Worm (Caenorhabditis elegans) whole organism, dauer: ENCODE data around the gene ZK1320.11.

Experiments
- unc-62 ChIP-seq: sonication (generic microtip); optimal IDR thresholded peaks from 2 replicates; lab custom pipeline; 2017; ENCODE audit warnings: missing biosample characterization, missing genetic modification reagents, missing genetic modification characterization

Gene ZK1320.11

DNA sequence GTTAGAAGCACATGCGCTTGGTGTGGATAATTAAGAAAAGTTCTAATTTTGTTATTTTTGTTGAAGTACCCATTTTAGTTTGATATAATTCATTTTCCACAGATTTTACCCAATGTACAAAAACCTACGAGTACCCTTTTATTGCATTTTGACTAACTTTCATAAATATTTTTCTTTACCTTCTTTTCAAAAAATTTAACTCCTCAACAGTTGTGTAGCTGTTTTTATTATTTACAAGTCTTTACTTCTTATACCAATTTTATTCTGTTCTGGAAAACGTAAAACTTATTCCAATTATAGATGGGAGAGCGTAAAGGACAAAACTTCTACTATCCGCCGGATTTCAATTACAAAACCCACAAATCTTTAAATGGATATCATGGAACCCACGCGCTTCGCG, 18.2 kb upstream of the ZK1320.11 start, which contains the start of gene ZK1307.9:
Gene ZK1307.9, plus strand, starts transcription at position 301 of the 400 bp plus-strand sequence.
- no peak for TF ChIP-seq unc-62

DNA sequence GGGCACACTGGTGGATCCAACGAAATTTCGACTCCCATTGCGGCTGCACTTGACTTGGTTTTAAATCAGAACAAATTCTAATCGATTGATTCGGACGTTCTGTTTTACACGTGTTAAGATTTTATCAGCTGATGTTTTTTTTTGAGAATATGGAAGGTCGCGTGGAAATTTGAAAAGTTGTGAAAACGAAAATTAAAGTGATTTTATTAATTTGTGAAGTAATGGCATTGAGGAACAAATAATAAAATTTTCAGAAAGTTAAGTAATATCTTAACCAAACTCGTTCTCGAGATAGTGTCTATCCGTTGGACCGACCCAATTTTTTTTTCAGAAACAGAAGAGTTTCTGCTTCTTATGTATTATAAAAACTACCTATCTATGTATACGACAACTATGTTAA, 15.7 kb upstream of the ZK1320.11 start, which contains the start of gene ZK1307.4:
Gene ZK1307.4, minus strand, starts transcription at position 101 of the 400 bp plus-strand sequence.
- no peak for TF ChIP-seq unc-62

DNA sequence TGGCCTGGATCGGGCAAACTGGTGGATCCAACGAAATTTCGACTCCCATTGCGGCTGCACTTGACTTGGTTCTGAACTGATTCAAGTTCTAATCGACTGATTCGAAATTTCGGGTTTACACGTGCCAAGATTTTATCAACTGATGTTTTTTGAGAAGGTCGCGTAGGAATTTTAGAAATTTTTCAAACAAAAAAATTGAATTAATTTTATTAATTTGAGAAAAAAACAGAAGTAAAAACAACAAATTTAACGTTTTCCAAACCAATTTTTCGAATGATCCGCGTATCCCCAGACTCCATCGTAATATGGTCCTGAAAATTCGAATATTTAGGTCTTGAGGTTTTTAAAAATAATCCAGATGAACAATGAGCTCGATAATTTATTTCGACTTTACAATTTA, 14.5 kb upstream of the ZK1320.11 start, which contains the start of gene ZK1307.3:
Gene ZK1307.3, minus strand, starts transcription at position 101 of the 400 bp plus-strand sequence.
- no peak for TF ChIP-seq unc-62

DNA sequence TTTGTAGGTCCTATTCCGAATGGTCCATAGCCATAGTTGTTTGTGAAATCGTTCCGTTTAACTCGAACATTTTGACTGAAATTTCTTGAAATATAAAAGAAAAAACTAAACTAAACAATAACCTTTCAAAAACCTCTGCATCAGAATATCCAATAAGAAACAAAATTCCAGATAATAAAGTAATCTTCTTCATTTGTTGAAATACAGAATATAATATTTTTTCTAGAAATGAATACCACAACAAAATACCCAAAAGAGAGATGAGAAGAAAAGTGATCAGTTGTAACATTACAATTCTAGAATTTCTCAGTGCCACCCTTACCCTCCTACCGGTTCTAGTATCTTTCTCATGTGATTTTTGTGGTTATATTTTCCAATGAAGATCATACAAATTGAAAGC, 13.7 kb upstream of the ZK1320.11 start, which contains the start of gene ZK1307.2:
Gene ZK1307.2, minus strand, starts transcription at position 274 of the 400 bp plus-strand sequence.
- TF ChIP-seq unc-62 = no peak

DNA sequence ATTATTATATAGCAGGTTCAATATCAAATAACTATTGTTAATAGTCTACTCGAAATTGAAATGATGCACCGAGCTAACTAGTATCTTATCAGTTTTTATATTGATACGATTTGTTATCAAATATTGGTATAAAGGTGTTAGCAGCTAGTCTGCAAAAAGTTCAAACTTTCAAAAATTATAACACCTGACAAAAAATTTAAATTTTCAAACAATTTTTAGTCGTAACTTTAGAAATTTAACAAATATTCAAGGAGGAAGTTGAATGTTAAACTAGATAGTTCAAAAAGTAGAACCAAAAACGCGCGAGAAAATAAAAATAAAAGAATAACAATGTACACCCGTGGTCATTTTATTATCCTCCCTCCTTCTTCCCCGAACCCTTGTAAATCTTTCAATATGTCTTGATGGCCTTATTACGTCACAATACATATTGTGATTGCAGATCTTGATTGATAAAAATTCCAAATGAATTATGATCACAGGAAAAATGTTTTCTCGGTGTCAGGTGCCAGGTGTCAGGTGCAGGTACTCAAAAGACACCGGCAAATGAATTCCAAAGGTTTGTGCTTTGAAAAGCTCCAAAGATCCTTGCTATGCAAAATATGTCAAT, 11.8 kb upstream of the ZK1320.11 start, which contains the start of gene ZK1307.1:
Gene ZK1307.1, minus strand, starts transcription at position 51 of the 610 bp plus-strand sequence.
- no peak for TF ChIP-seq unc-62

DNA sequence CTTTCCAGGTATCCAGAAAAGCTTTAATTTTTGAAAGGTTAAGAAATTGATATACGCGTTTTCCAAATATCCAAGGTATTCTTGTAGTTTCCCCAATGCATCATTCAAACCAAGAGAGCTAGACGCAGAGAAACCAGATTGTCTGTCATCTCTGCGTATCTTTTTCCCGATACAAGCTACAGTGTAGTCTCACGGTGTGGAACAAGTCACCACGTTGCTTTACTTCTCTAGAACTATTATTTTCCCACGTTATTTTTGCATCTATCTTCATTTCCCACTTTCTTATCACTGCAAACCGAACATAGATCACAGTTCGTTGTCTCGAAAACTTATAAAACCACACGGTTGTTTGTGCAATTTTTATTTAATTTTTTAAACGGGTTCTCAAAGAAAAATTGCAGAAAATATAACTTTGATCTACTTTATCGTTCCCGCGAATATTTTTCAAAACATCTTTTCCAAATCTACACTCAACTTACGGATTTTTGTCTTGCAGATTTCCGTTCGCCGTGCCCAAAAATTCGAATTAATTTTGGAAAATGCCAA, 11.1 kb upstream of the ZK1320.11 start, which contains the start of gene gstk-1:
Gene gstk-1, plus strand, starts transcription at position 496 of the 546 bp plus-strand sequence.
- TF ChIP-seq unc-62 = no peak

DNA sequence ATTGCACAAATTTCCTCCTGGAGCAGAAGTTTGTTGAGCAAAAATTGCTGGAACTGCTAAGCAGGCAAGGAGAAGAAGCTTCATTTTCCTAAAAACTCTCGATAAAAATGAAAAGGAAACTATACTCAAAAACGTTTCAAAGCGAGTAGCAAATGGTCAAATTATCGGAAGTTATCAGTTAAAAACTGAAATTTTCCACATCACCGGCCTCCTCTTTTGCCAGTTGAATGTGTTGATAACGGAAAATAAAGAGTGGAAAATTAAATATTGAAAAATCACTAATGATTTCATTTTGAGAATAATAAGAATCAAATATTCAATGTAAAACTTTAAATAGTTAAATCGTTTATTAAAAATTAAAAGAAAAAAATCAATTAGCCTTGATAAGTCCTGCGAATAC, 8.5 kb upstream of the ZK1320.11 start, which contains the start of gene ZK1320.2:
Gene ZK1320.2, minus strand, starts transcription at position 88 of the 400 bp plus-strand sequence.
- no peak for TF ChIP-seq unc-62

DNA sequence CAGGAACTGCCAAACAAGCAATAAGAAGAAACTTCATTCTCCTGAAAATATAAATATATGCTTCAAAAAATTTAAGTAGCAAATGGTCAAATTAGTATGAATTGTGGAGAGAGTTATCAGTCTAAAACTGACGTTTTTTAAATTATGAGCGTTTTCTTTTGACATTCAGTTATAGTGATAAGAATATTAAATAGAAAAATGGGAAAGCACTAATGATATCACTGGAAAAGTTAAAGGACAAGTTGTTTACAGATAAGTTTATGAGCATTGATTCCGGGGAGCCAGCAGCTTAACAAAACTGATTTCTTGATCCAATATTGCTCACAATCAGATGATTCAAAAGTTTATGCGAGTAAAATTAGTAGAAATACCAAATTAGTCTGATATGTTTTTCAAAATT, 7.0 kb upstream of the ZK1320.11 start, which contains the start of gene ZK1320.3:
Gene ZK1320.3, minus strand, starts transcription at position 41 of the 400 bp plus-strand sequence.
- no peak for TF ChIP-seq unc-62

DNA sequence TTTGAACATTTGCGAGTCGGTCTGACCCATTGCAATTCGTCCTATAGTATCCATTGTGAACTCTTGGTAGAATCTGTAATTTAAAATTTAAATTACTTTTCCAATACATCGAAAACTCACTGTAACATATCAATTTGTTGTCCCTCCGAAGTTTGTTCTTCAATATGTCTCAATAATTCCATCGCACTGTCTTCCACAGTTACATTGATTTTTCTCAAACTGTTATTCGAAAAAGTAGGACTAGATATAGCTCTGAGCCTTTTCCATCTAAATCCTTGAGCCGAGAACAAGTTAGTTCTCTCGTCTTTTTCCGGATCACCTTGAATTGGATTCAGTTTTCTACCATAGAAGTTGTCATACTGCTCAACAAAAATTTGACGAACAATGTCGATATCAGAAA, 5.3 kb upstream of the ZK1320.11 start:
- no peak for TF ChIP-seq unc-62

DNA sequence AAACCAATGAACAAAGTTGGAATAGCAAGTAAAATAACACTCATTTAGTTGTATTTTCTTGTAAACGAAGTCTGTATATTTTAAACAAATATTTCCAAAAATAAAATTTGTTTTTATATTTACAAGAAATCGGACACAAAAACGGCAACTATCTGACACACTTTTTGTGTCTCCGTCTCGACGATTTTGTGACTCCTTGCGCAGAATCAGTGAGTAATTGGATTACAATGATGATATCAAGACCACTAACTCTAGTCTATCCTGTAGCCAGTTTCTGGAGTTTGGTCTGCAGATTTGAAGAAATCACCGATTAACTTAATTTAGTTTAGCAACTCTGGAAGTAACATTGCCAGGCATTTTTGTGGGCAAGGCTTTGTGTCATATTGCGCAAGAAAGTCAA, 4.6 kb upstream of the ZK1320.11 start, which contains the start of gene cyp-13A10:
Gene cyp-13A10, minus strand, starts transcription at position 88 of the 400 bp plus-strand sequence.
- no peak for TF ChIP-seq unc-62

DNA sequence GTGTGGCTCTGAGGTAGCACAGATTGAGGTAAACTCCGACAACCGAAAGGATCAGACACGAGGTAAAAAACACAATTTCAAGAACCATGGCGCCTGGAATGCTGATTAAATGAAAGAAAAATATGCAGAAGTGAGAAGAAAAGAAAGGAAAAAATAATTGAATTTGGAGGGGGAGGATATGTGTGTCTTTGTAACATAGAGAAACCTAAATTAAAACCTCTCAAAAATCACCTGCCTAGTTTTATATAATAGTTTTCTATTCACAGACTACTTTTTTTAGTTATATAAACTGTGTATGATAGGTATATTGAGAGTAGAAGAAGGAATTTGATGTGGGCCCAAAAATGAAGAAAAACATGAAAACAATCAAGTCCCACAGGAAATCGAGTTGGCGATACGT, 1.8 kb upstream of the ZK1320.11 start, which contains the start of gene ZK1320.5:
Gene ZK1320.5, minus strand, starts transcription at position 101 of the 400 bp plus-strand sequence.
- TF ChIP-seq unc-62 = no peak

DNA sequence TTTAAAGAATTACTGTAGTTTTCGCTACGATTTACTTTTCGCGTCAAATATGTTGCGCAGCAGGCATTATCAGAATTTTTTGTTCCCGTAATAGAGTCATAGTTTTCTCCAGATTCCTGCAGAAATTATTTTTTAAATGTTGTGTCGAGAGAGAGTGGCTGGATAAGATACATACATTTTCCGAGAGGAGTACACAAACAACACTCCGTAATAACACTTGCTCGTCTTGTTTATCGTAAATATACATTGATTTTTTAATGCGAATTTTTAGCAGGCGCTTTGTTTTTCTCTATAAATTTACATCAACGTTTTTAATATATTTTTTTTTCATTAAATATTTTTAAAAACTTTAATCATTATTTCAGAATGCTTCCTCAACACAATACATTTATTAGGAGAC, 1.5 kb downstream of the ZK1320.11 start, which contains the start of gene taf-8:
Gene taf-8, plus strand, starts transcription at position 360 of the 400 bp plus-strand sequence.
- TF ChIP-seq unc-62 = no peak

DNA sequence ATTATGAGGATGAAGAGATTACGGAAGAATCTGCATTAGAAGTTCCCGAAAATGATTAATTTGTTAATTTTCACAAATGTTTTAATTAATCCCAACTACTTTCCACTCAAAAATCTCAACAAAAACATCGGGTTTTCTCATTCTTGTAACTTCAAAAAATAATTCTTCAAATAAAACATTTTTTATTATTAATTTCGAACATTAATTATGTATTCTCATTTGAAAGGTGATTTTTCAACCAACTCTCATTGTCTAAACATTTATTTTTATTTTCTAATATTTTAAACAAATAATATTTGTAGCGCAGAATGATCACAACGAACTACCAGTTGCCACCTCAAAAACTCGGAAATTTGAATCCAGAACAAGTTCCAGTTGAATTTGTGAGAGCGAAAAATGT, 3.9 kb downstream of the ZK1320.11 start, which contains the start of gene ZK1320.7:
Gene ZK1320.7, plus strand, starts transcription at position 301 of the 400 bp plus-strand sequence.
- no peak for TF ChIP-seq unc-62

DNA sequence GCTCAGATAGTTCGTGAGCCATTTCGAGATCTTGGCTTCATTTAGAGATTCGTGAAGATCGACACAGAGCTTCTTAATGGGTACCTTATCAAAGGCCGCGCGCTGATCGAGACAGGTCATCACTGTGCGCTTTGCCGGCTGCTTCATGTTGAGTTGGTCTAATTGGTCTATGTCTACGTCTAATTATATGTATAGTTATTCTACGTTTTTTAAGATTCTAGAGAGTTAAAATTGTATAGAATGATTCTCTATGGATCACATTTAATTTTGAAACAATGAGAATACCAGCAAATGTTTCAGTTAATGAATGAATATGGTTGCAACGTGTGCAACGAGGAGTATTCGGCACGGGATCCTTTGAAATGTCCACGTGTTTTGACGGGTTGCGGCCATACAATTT, 7.3 kb downstream of the ZK1320.11 start, which contains the start of gene arc-1:
Gene arc-1, plus strand, starts transcription at position 301 of the 400 bp plus-strand sequence.
- no peak for TF ChIP-seq unc-62

DNA sequence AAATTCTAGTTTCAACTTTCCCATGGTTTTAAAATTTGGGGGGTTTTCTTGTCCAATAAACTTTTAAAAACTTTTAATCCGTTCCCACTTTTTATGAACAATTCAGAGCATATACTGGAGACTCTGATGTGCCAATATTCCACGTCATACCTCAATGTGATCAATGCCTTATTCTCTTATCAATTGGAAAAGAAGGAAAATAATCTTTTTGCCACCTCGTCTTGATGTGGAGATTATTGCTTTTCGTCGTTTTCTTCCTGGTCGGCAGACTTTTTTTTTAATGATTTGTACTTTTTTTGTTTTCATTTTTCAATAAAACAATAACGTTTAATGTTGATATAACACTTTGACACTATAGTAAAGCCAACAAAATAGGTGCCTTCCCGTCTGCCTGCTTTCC, 10.0 kb downstream of the ZK1320.11 start:
- no peak for TF ChIP-seq unc-62

DNA sequence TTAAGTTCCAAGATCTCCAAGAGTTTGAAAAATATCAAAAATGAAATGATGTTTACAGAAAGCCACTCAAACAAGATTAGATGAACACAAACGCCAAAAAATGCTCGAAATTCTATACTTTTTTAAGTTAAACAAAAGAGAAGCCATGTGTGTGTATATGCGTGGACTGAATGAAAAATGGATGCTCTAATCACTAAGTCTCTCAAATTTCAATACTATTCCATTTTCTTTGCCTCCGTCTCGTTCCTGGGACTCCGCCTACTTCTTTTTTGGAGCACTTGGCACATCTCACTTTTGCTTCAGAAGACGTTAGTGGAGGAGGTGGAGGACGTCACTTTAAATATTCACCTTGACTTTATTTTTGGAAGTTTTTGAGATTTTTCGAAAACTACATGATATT, 12.4 kb downstream of the ZK1320.11 start:
- TF ChIP-seq unc-62 = no peak

DNA sequence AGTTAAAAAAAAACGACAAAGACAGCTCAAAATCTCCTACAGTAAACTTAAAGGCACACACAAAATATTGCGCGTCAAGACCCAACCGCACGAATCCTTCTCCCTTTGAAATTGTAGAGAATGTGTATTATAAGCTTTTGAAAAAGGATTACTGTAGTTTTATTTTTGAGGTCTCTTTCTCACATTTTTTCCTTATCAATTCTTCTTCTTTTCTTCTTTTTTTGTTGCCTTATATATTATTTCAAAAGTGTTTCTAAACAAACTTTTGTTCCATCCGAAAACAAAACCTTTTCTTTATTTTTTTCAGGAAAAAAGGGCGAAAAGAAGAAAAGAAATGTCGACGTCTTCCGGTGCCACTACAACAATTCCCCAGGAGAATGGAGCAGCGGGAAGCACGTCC, 13.1 kb downstream of the ZK1320.11 start, which contains the start of gene ZK1320.13:
Gene ZK1320.13, plus strand, starts transcription at position 301 of the 400 bp plus-strand sequence.
- no peak for TF ChIP-seq unc-62
